In the genomic region with DNA sequence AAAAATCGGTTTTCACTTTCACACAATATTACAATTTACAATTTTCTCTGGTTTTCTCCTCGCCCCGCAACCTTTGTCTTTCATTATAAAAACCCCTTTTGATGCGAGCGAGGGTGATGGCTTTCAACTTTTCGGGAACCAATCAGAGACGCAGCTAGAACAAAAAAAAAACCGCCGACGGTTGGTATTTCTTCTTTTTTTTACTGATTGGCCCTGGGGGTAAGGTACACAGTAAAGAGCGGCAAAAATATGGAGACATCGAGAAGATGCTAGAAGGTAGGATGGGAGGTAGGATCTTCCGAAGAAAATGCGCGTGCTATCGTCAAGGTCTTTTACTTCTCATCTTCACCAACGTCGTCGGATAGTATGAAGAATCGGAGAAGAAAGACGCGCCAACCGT, we compare ENCODE assay signal across 1 worm cellular context.
TF ChIP-seq lines count a peak whose summit lies in the region.

No protein-coding gene starts in this region.

TF ChIP-seq in whole organism, L1 larva, 84 proteins besides CTCF, POLR2A, EP300 and RAD21 (continued from another document):
- peak; percentile 60 for TF ChIP-seq mep-1 (tag; optimal IDR thresholded peaks at IDR 0.05; lab: Kevin White, UChicago)
- no peak for TF ChIP-seq lin-15B (tag; optimal IDR thresholded peaks at IDR 0.05; lab: Kevin White, UChicago)
- TF ChIP-seq C16A3.4 (tag; optimal IDR thresholded peaks at IDR 0.05; lab: Kevin White, UChicago), result no peak
- peak; percentile 19 for TF ChIP-seq blmp-1 (tag; optimal IDR thresholded peaks at IDR 0.05; lab: Kevin White, UChicago)
- no peak for TF ChIP-seq lin-39 (tag; optimal IDR thresholded peaks at IDR 0.05; lab: Kevin White, UChicago)
- TF ChIP-seq ceh-8 (GFP tag; optimal IDR thresholded peaks at IDR 0.05; lab: Kevin White, UChicago), result no peak
- TF ChIP-seq lin-13 (GFP tag; optimal IDR thresholded peaks at IDR 0.05; lab: Kevin White, UChicago), result peak; percentile 11
- TF ChIP-seq ceh-88 (GFP tag; IDR thresholded peaks at IDR 0.05; lab: Robert Waterston, UW), result no peak
- no peak for TF ChIP-seq hpl-2 (GFP tag; optimal IDR thresholded peaks at IDR 0.05; lab: Kevin White, UChicago)
- TF ChIP-seq ztf-11 (tag; optimal IDR thresholded peaks at IDR 0.05; lab: Kevin White, UChicago), result no peak
- TF ChIP-seq F16B12.6 (tag; optimal IDR thresholded peaks at IDR 0.05; lab: Kevin White, UChicago), result no peak
- no peak for TF ChIP-seq lir-3 (tag; optimal IDR thresholded peaks at IDR 0.05; lab: Kevin White, UChicago; ENCODE audit: poor library complexity)
- peak; percentile 44 for TF ChIP-seq nhr-90 (tag; optimal IDR thresholded peaks at IDR 0.05; lab: Kevin White, UChicago; ENCODE audit: poor library complexity)
- no peak for TF ChIP-seq aha-1 (tag; optimal IDR thresholded peaks at IDR 0.05; lab: Kevin White, UChicago)
- no peak for TF ChIP-seq nhr-47 (tag; optimal IDR thresholded peaks at IDR 0.05; lab: Kevin White, UChicago)
- TF ChIP-seq ceh-63 (GFP tag; optimal IDR thresholded peaks at IDR 0.05; lab: Kevin White, UChicago), result no peak
- TF ChIP-seq swsn-7 (tag; optimal IDR thresholded peaks at IDR 0.05; lab: Kevin White, UChicago), result no peak
- no peak for TF ChIP-seq ama-1 (optimal IDR thresholded peaks at IDR 0.05; lab: Kevin White, UChicago)
- no peak for TF ChIP-seq nhr-28 (tag; optimal IDR thresholded peaks at IDR 0.05; lab: Kevin White, UChicago)
- TF ChIP-seq mef-2 (tag; optimal IDR thresholded peaks at IDR 0.05; lab: Kevin White, UChicago), result no peak
- no peak for TF ChIP-seq tlp-1 (tag; optimal IDR thresholded peaks at IDR 0.05; lab: Kevin White, UChicago)
- peak; percentile 62 for TF ChIP-seq snu-23 (GFP tag; optimal IDR thresholded peaks at IDR 0.05; lab: Kevin White, UChicago)
- TF ChIP-seq nhr-20 (tag; optimal IDR thresholded peaks at IDR 0.05; lab: Kevin White, UChicago), result peak; percentile 52
- no peak for TF ChIP-seq mdl-1 (tag; optimal IDR thresholded peaks at IDR 0.05; lab: Kevin White, UChicago)
- peak; percentile 78 for TF ChIP-seq nhr-85 (tag; lab: Kevin White, UChicago)
- no peak for TF ChIP-seq pax-3 (tag; optimal IDR thresholded peaks at IDR 0.05; lab: Kevin White, UChicago)
- TF ChIP-seq efl-1 (optimal IDR thresholded peaks at IDR 0.05; lab: Kevin White, UChicago), result no peak
- peak in 1 of 2 experiments; percentile 78 for TF ChIP-seq efl-1 (GFP tag; optimal IDR thresholded peaks at IDR 0.05 in 1 of 2; lab: Kevin White, UChicago)
- TF ChIP-seq vab-15 (tag; optimal IDR thresholded peaks at IDR 0.05; lab: Kevin White, UChicago), result no peak
- peak in 1 of 2 experiments; percentile 29 for TF ChIP-seq lsy-2 (tag; optimal IDR thresholded peaks at IDR 0.05; lab: Kevin White, UChicago)
- TF ChIP-seq lin-14 (GFP tag; optimal IDR thresholded peaks at IDR 0.05; lab: Kevin White, UChicago), result no peak
- TF ChIP-seq fos-1 (tag; optimal IDR thresholded peaks at IDR 0.05; lab: Kevin White, UChicago), result no peak
